Fruit fly (Drosophila melanogaster) whole organism, embryonic: ENCODE data around the gene CG14014.

Experiments used
- CG10267 ChIP-seq: fragments of 200-800 bp; sonication (Bioruptor generic); optimal IDR thresholded peaks from 2 replicates; lab custom pipeline; 2018; ENCODE audit warnings: missing biosample characterization, mild to moderate bottlenecking, missing genetic modification characterization, moderate library complexity
- CG10274 ChIP-seq: fragments of 200-800 bp; sonication (Bioruptor generic); optimal IDR thresholded peaks from 3 replicates; lab custom pipeline; 2017; ENCODE audit warnings: missing biosample characterization, mild to moderate bottlenecking, missing genetic modification characterization
- CG12219 ChIP-seq: fragments of 200-800 bp; sonication (Bioruptor generic); optimal IDR thresholded peaks from 3 replicates; lab custom pipeline; 2018; ENCODE audit warnings: missing biosample characterization, mild to moderate bottlenecking, missing genetic modification characterization
- CG14860 ChIP-seq: fragments of 200-800 bp; sonication (Bioruptor generic); IDR thresholded peaks from 3 replicates; pipeline ENCODE4 v1.3.6; 2022; ENCODE audit warnings: missing biosample characterization, missing genetic modification characterization; ENCODE audit not compliant: partially characterized antibody
- CG16813 ChIP-seq: fragments of 200-800 bp; sonication (Bioruptor generic); IDR thresholded peaks from 3 replicates; pipeline ENCODE4 v1.3.6; 2022; ENCODE audit warnings: missing biosample characterization, missing genetic modification characterization; ENCODE audit not compliant: partially characterized antibody
- CG17829 ChIP-seq: fragments of 200-800 bp; optimal IDR thresholded peaks from 2 replicates; lab custom pipeline; 2019; ENCODE audit warnings: missing biosample characterization, mild to moderate bottlenecking, missing genetic modification characterization, moderate library complexity
- CG2116 ChIP-seq: fragments of 200-800 bp; sonication (Bioruptor generic); optimal IDR thresholded peaks from 3 replicates; lab custom pipeline; 2018; ENCODE audit warnings: missing biosample characterization, mild to moderate bottlenecking, missing genetic modification characterization
- CG32532 ChIP-seq: fragments of 200-800 bp; sonication (Bioruptor generic); IDR thresholded peaks from 2 replicates; pipeline ENCODE4 v1.3.6; 2022; ENCODE audit warnings: missing biosample characterization, missing genetic modification characterization
- CG33213 ChIP-seq: fragments of 200-800 bp; sonication (Bioruptor generic); optimal IDR thresholded peaks from 3 replicates; lab custom pipeline; 2016; ENCODE audit warnings: missing biosample characterization, missing genetic modification characterization
- CG34422 ChIP-seq: fragments of 200-800 bp; sonication (Bioruptor generic); IDR thresholded peaks from 3 replicates; pipeline ENCODE4 v1.3.6; 2022; ENCODE audit warnings: missing biosample characterization, missing genetic modification characterization
- CG4328 ChIP-seq: fragments of 200-800 bp; sonication (Bioruptor generic); optimal IDR thresholded peaks from 3 replicates; lab custom pipeline; 2017; ENCODE audit warnings: missing biosample characterization, missing genetic modification reagents, missing genetic modification characterization
- CG6654 ChIP-seq: fragments of 200-800 bp; sonication (Bioruptor generic); optimal IDR thresholded peaks from 2 replicates; lab custom pipeline; 2017; ENCODE audit warnings: missing biosample characterization, mild to moderate bottlenecking, missing genetic modification characterization
- CG6791 ChIP-seq: fragments of 200-800 bp; sonication (Bioruptor generic); IDR thresholded peaks from 3 replicates; pipeline ENCODE4 v1.3.6; 2022; ENCODE audit warnings: missing biosample characterization, missing genetic modification characterization; ENCODE audit not compliant: partially characterized antibody
- CG7745 ChIP-seq: fragments of 200-800 bp; sonication (Bioruptor generic); optimal IDR thresholded peaks from 2 replicates; lab custom pipeline; 2018; ENCODE audit warnings: missing biosample characterization, mild to moderate bottlenecking, missing genetic modification characterization, moderate library complexity
- CG7963 ChIP-seq: fragments of 200-800 bp; sonication (Bioruptor generic); IDR thresholded peaks from 3 replicates; pipeline ENCODE4 v1.3.6; 2022; ENCODE audit warnings: missing biosample characterization, missing genetic modification characterization; ENCODE audit not compliant: partially characterized antibody
- CG8359 ChIP-seq: fragments of 200-800 bp; sonication (Bioruptor generic); optimal IDR thresholded peaks from 2 replicates; lab custom pipeline; 2017; ENCODE audit warnings: missing biosample characterization, mild to moderate bottlenecking, missing genetic modification characterization, borderline replicate concordance
- D19B ChIP-seq: fragments of 200-800 bp; sonication (Bioruptor generic); optimal IDR thresholded peaks from 2 replicates; lab custom pipeline; 2017; ENCODE audit warnings: missing biosample characterization, mild to moderate bottlenecking, missing genetic modification characterization
- Dip3 ChIP-seq: fragments of 200-800 bp; sonication (Bioruptor generic); optimal IDR thresholded peaks from 3 replicates; lab custom pipeline; 2016; ENCODE audit warnings: missing biosample characterization, missing genetic modification characterization
- Dll ChIP-seq: fragments of 200-800 bp; sonication (Bioruptor generic); IDR thresholded peaks from 4 replicates; pipeline ENCODE4 v1.3.6; 2022; ENCODE audit warnings: missing biosample characterization, missing genetic modification characterization; ENCODE audit not compliant: partially characterized antibody
- Doc3 ChIP-seq: fragments of 200-800 bp; sonication (Bioruptor generic); IDR thresholded peaks from 3 replicates; pipeline ENCODE4 v1.3.6; 2022; ENCODE audit warnings: missing biosample characterization, missing genetic modification characterization; ENCODE audit not compliant: partially characterized antibody
- Dp ChIP-seq: fragments of 200-800 bp; sonication (Bioruptor generic); optimal IDR thresholded peaks from 2 replicates; lab custom pipeline; 2018; ENCODE audit warnings: missing biosample characterization, mild to moderate bottlenecking, missing genetic modification characterization, moderate library complexity
- E2f2 ChIP-seq: fragments of 200-800 bp; sonication (Bioruptor generic); IDR thresholded peaks from 2 replicates; pipeline ENCODE4 v1.3.6; 2022; ENCODE audit warnings: missing biosample characterization, missing genetic modification characterization
- MESR4 ChIP-seq: fragments of 200-800 bp; sonication (Bioruptor generic); optimal IDR thresholded peaks from 2 replicates; lab custom pipeline; 2018; ENCODE audit warnings: missing biosample characterization, mild to moderate bottlenecking, missing genetic modification characterization, moderate library complexity
- Myb ChIP-seq: fragments of 200-800 bp; sonication (Bioruptor generic); optimal IDR thresholded peaks from 2 replicates; lab custom pipeline; 2016; ENCODE audit warnings: missing biosample characterization, missing genetic modification characterization
- Opbp ChIP-seq: fragments of 200-800 bp; sonication (Bioruptor generic); IDR thresholded peaks from 3 replicates; pipeline ENCODE4 v1.3.6; 2022; ENCODE audit warnings: missing biosample characterization, missing genetic modification characterization; ENCODE audit not compliant: partially characterized antibody
- Pdp1 ChIP-seq, 2 experiments: fragments of 200-800 bp; sonication (Bioruptor generic); optimal IDR thresholded peaks; 3 replicates each; lab custom pipeline; 2016; ENCODE audit warnings: missing biosample characterization in 2 of 2, missing genetic modification characterization in 2 of 2, mild to moderate bottlenecking in 1 of 2, moderate library complexity in 1 of 2
- Scr ChIP-seq: fragments of 200-800 bp; sonication (Bioruptor generic); IDR thresholded peaks from 2 replicates; pipeline ENCODE4 v1.3.6; 2022; ENCODE audit warnings: missing biosample characterization, missing genetic modification characterization; ENCODE audit not compliant: partially characterized antibody
- Sox102F ChIP-seq: fragments of 200-800 bp; sonication (Bioruptor generic); optimal IDR thresholded peaks from 2 replicates; lab custom pipeline; 2018; ENCODE audit warnings: missing biosample characterization, mild to moderate bottlenecking, missing genetic modification characterization, moderate library complexity
- Xbp1 ChIP-seq: fragments of 200-800 bp; sonication (Bioruptor generic); optimal IDR thresholded peaks from 3 replicates; lab custom pipeline; 2016; ENCODE audit warnings: missing biosample characterization, mild to moderate bottlenecking, missing genetic modification characterization
- YL-1 ChIP-seq: fragments of 200-800 bp; sonication (Bioruptor generic); optimal IDR thresholded peaks from 3 replicates; lab custom pipeline; 2017; ENCODE audit warnings: missing biosample characterization, mild to moderate bottlenecking, missing genetic modification characterization
- bbx ChIP-seq: fragments of 200-800 bp; sonication (Bioruptor generic); IDR thresholded peaks from 2 replicates; pipeline ENCODE4 v1.3.6; 2022; ENCODE audit warnings: missing biosample characterization, missing genetic modification characterization; ENCODE audit not compliant: partially characterized antibody
- bigmax ChIP-seq: fragments of 200-800 bp; sonication (Bioruptor generic); optimal IDR thresholded peaks from 2 replicates; lab custom pipeline; 2018; ENCODE audit warnings: missing biosample characterization, mild to moderate bottlenecking, missing genetic modification characterization
- cato ChIP-seq: fragments of 200-800 bp; sonication (Bioruptor generic); optimal IDR thresholded peaks from 2 replicates; lab custom pipeline; 2016; ENCODE audit warnings: missing biosample characterization, missing genetic modification characterization, borderline replicate concordance
- cg ChIP-seq: fragments of 200-800 bp; sonication (Bioruptor generic); optimal IDR thresholded peaks from 3 replicates; lab custom pipeline; 2019; ENCODE audit warnings: missing biosample characterization, mild to moderate bottlenecking, missing genetic modification characterization, moderate library complexity
- chinmo ChIP-seq: fragments of 200-800 bp; sonication (Bioruptor generic); IDR thresholded peaks from 4 replicates; pipeline ENCODE4 v1.3.6; 2022; ENCODE audit warnings: missing biosample characterization, missing genetic modification characterization; ENCODE audit not compliant: partially characterized antibody
- crp ChIP-seq, 2 experiments: fragments of 200-800 bp; sonication (Bioruptor generic); optimal IDR thresholded peaks; 2 replicates in 1 of 2; 3 replicates in 1 of 2; lab custom pipeline; 2017; ENCODE audit warnings: missing biosample characterization in 2 of 2, missing genetic modification characterization in 2 of 2, mild to moderate bottlenecking in 1 of 2, moderate library complexity in 1 of 2
- hb ChIP-seq: fragments of 200-800 bp; sonication (Bioruptor generic); IDR thresholded peaks from 3 replicates; pipeline ENCODE4 v1.3.6; 2022; ENCODE audit warnings: missing biosample characterization, missing genetic modification characterization; ENCODE audit not compliant: partially characterized antibody
- hbn ChIP-seq: fragments of 200-800 bp; sonication (Bioruptor generic); IDR thresholded peaks from 2 replicates; pipeline ENCODE4 v1.3.6; 2022; ENCODE audit warnings: missing biosample characterization, missing genetic modification characterization; ENCODE audit not compliant: partially characterized antibody
- phol ChIP-seq: fragments of 200-800 bp; sonication (Bioruptor generic); optimal IDR thresholded peaks from 3 replicates; lab custom pipeline; 2018; ENCODE audit warnings: missing biosample characterization, mild to moderate bottlenecking, missing genetic modification characterization, moderate library complexity
- sim ChIP-seq: fragments of 200-800 bp; sonication (Bioruptor generic); IDR thresholded peaks from 2 replicates; pipeline ENCODE4 v1.3.6; 2022; ENCODE audit warnings: missing biosample characterization, missing genetic modification characterization
- sna ChIP-seq: fragments of 200-800 bp; sonication (Bioruptor generic); IDR thresholded peaks from 2 replicates; pipeline ENCODE4 v1.3.6; 2022; ENCODE audit warnings: missing biosample characterization, missing genetic modification characterization; ENCODE audit not compliant: partially characterized antibody
- stwl ChIP-seq: fragments of 200-800 bp; sonication (Bioruptor generic); optimal IDR thresholded peaks from 3 replicates; lab custom pipeline; 2018; ENCODE audit warnings: missing biosample characterization, mild to moderate bottlenecking, missing genetic modification characterization, moderate library complexity
- unc-4 ChIP-seq: fragments of 200-800 bp; sonication (Bioruptor generic); IDR thresholded peaks from 2 replicates; pipeline ENCODE4 v1.3.6; 2022; ENCODE audit warnings: missing biosample characterization, missing genetic modification characterization; ENCODE audit not compliant: partially characterized antibody
- zen2 ChIP-seq: fragments of 200-800 bp; sonication (Bioruptor generic); IDR thresholded peaks from 3 replicates; pipeline ENCODE4 v1.3.6; 2022; ENCODE audit warnings: missing biosample characterization, missing genetic modification characterization; ENCODE audit not compliant: partially characterized antibody

CG14014 gene

DNA sequence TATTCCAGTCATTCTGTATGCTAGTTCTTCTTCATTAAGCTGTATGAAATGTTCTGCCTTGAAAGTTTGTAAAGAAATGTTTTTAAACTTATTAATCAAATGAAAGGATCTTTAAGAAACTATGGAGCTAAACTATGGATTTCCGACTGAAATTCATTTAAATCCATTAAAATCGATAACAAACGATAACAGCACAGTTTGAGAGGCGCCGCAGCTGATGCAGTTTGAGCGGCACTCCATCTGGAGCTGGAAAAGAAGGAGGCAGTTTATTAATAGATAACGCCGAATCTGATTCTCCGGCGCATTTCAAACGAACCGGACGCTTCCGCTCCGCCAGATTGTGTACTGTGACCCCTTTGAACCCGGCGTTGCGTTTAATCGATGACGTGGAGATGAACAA is 22.8 kb downstream of the CG14014 start, which contains the start of gene CG31915 (continued):
- TF ChIP-seq CG34422 (GFP tag; lab: Robert Waterston, UW) (peak; percentile 47; the same call in 1 of the 3 replicates), Xbp1 (GFP tag; lab: Kevin White, UChicago) (no peak), CG6791 (GFP tag; lab: Robert Waterston, UW) (peak; percentile 89), MESR4 (peak; percentile 54), CG32532 (no peak), phol (peak; percentile 7), CG16813 (GFP tag; lab: Robert Waterston, UW) (peak; percentile 69), CG6654 (GFP tag; lab: Kevin White, UChicago) (peak; percentile 100), Scr (peak; percentile 67), CG17829 (tag; lab: Kevin White, UChicago) (peak; percentile 9), Myb (peak; percentile 64), CG33213 (GFP tag; lab: Kevin White, UChicago) (no peak), Dp (GFP tag; lab: Kevin White, UChicago) (peak; percentile 87), stwl (tag; lab: Kevin White, UChicago) (peak; percentile 72), CG10267 (tag; lab: Kevin White, UChicago) (no peak), crp (GFP tag; optimal IDR thresholded peaks at IDR 0.05; lab: Kevin White, UChicago) (peak; percentile 23 to 85), Sox102F (GFP tag; lab: Kevin White, UChicago) (no peak), chinmo (GFP tag; lab: Robert Waterston, UW) (peak; percentile 91), E2f2 (GFP tag; lab: Robert Waterston, UW) (peak; percentile 91), hbn (GFP tag; lab: Robert Waterston, UW) (peak; percentile 51)

DNA sequence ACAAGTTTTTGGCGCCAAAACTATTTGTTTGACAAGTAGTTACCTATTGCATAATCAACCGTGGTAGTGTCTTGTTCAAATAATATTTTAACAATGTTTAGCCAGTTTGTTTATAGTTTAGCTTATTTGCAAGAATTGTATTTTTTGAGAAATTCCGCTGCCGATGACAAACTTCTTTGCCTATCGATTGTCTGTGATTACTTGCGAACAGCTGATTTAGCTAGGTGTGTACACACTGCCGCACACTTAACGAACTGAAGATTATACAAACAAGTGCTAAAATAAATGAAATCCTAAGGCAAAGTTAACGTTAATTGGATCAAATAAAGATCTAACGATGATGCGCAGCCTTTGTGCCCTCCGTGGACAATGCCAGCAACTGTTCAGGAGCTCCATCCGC is 23.9 kb downstream of the CG14014 start, which contains the start of gene Cox11:
Cox11 (plus strand) TSS at position 220 of the 400 bp plus-strand sequence.
- TF ChIP-seq CG6791 (GFP tag; lab: Robert Waterston, UW) (peak; percentile 69; the same call in 1 of the 3 replicates), chinmo (GFP tag; lab: Robert Waterston, UW) (0 out of 4 replicates have a peak, but pooled peaks have one; percentile 43), CG7963 (GFP tag; lab: Robert Waterston, UW) (peak; percentile 53; the same call in 2 of the 3 replicates), CG2116 (peak; percentile 23), cg (no peak), hbn (GFP tag; lab: Robert Waterston, UW) (peak; percentile 27; the same call in 1 of the 2 replicates), Scr (peak; percentile 59), CG4328 (GFP tag; lab: Kevin White, UChicago) (no peak), Dip3 (GFP tag; lab: Kevin White, UChicago) (no peak), Pdp1 (GFP tag; optimal IDR thresholded peaks at IDR 0.05; lab: Kevin White, UChicago) (peak in 1 of 2 experiments; percentile 58), Doc3 (GFP tag; lab: Robert Waterston, UW) (0 out of 3 replicates have a peak, but pooled peaks have one; percentile 20), CG12219 (no peak), CG10274 (GFP tag; lab: Kevin White, UChicago) (no peak), Dll (GFP tag; lab: Robert Waterston, UW) (peak; percentile 44; the same call in 2 of the 4 replicates), CG8359 (GFP tag; lab: Kevin White, UChicago) (no peak), zen2 (GFP tag; lab: Robert Waterston, UW) (peak; percentile 49; the same call in 2 of the 3 replicates), Dp (GFP tag; lab: Kevin White, UChicago) (peak; percentile 71), D19B (no peak), CG14860 (GFP tag; lab: Robert Waterston, UW) (peak; percentile 51; the same call in 1 of the 3 replicates), hb (peak; percentile 55; the same call in 1 of the 3 replicates), CG7745 (no peak), bigmax (GFP tag; lab: Kevin White, UChicago) (no peak), sim (GFP tag; lab: Robert Waterston, UW) (no peak), sna (GFP tag; lab: Robert Waterston, UW) (peak; percentile 54; the same call in 1 of the 2 replicates), Opbp (GFP tag; lab: Robert Waterston, UW) (peak; percentile 60; the same call in 2 of the 3 replicates), cato (no peak), YL-1 (GFP tag; lab: Kevin White, UChicago) (no peak), bbx (GFP tag; lab: Robert Waterston, UW) (peak; percentile 73), unc-4 (peak; percentile 46; the same call in 1 of the 2 replicates)
